Fruit fly (Drosophila melanogaster): Measurements from ENCODE around the gene Ppi1.

DNA sequence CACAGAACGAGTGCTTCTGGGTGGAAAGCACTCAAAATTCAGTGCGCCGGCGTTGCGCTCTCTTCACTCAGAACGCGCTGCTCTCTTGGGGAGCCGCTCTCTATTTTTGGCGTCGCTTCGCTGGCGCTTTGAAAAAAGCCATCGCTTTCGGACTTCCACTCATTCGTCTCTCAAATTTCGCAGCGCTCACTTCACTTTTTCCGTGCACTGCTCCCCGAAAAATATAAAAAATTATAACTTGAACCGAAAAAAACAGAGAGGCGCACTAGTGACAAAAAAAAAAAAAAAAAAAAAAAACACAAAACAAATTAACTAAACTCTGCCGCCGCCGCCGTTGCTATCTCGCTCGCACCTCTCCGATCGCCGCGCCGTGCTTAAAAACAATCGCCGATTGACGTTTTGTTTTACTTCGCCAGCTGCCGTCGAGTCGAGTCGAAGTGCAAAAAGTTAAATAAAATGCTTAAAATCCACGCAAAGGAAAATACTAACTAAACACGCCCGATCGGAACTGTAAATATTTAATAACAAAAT lies 29.5 kb downstream of the Ppi1 start:
- TF ChIP-seq psq (GFP tag; optimal IDR thresholded peaks at IDR 0.05) (peak; percentile 78), Dfd (GFP tag; optimal IDR thresholded peaks at IDR 0.05) (no peak)

All from whole organism, wandering third instar larva.